Fruit fly (Drosophila melanogaster) whole organism, pupa: ENCODE results near the gene SC35.

ENCODE experiments used
- CG10348 ChIP-seq: fragments of 200-800 bp; sonication (Bioruptor generic); IDR thresholded peaks from 2 replicates; pipeline ENCODE4 v1.3.6; 2022; ENCODE audit warnings: missing biosample characterization, missing genetic modification characterization
- CG12605 ChIP-seq: fragments of 200-800 bp; sonication (Bioruptor generic); IDR thresholded peaks from 2 replicates; pipeline ENCODE4 v1.3.6; 2022; ENCODE audit warnings: missing biosample characterization, missing genetic modification characterization
- CG13204 ChIP-seq: fragments of 200-800 bp; sonication (Bioruptor generic); optimal IDR thresholded peaks from 2 replicates; lab custom pipeline; 2018; ENCODE audit warnings: missing biosample characterization, mild to moderate bottlenecking, missing genetic modification characterization, moderate library complexity
- CG14655 ChIP-seq: fragments of 200-800 bp; sonication (Bioruptor generic); optimal IDR thresholded peaks from 3 replicates; lab custom pipeline; 2017; ENCODE audit warnings: mild to moderate bottlenecking, missing biosample characterization, missing genetic modification reagents, missing genetic modification characterization
- CG15710 ChIP-seq: fragments of 200-800 bp; sonication (Bioruptor generic); optimal IDR thresholded peaks from 2 replicates; lab custom pipeline; 2018; ENCODE audit warnings: missing biosample characterization, mild to moderate bottlenecking, missing genetic modification characterization, moderate library complexity
- CG17806 ChIP-seq: fragments of 200-800 bp; sonication (Bioruptor generic); optimal IDR thresholded peaks from 2 replicates; lab custom pipeline; 2018; ENCODE audit warnings: missing biosample characterization, mild to moderate bottlenecking, missing genetic modification characterization, moderate library complexity
- CG32121 ChIP-seq: fragments of 200-800 bp; sonication (Bioruptor generic); IDR thresholded peaks from 2 replicates; pipeline ENCODE4 v1.3.6; 2022; ENCODE audit warnings: missing biosample characterization, missing genetic modification characterization
- CG34367 ChIP-seq: fragments of 200-800 bp; sonication (Bioruptor generic); optimal IDR thresholded peaks from 2 replicates; lab custom pipeline; 2018; ENCODE audit warnings: missing biosample characterization, mild to moderate bottlenecking, missing genetic modification characterization
- CG4496 ChIP-seq: fragments of 200-800 bp; sonication (Bioruptor generic); IDR thresholded peaks from 3 replicates; pipeline ENCODE4 v1.3.6; 2022; ENCODE audit warnings: missing biosample characterization, missing genetic modification characterization
- CG8159 ChIP-seq: fragments of 200-800 bp; sonication (Bioruptor generic); optimal IDR thresholded peaks from 3 replicates; lab custom pipeline; 2018; ENCODE audit warnings: missing biosample characterization, mild to moderate bottlenecking, missing genetic modification characterization, moderate library complexity
- CG8301 ChIP-seq: fragments of 200-800 bp; sonication (Bioruptor generic); optimal IDR thresholded peaks from 2 replicates; lab custom pipeline; 2018; ENCODE audit warnings: missing biosample characterization, mild to moderate bottlenecking, missing genetic modification characterization
- CG9948 ChIP-seq: fragments of 200-800 bp; sonication (Bioruptor generic); optimal IDR thresholded peaks from 2 replicates; lab custom pipeline; 2018; ENCODE audit warnings: missing biosample characterization, mild to moderate bottlenecking, missing genetic modification characterization, moderate library complexity
- D1 ChIP-seq: fragments of 200-800 bp; sonication (Bioruptor generic); optimal IDR thresholded peaks from 2 replicates; lab custom pipeline; 2018; ENCODE audit warnings: missing biosample characterization, mild to moderate bottlenecking, missing genetic modification characterization, moderate library complexity
- EcR ChIP-seq: fragments of 200-800 bp; sonication (Bioruptor generic); optimal IDR thresholded peaks from 3 replicates; lab custom pipeline; 2019; ENCODE audit warnings: missing biosample characterization, missing genetic modification characterization, mild to moderate bottlenecking, moderate library complexity, missing genetic modification reagents
- Ets98B ChIP-seq: fragments of 200-800 bp; sonication (Bioruptor generic); IDR thresholded peaks from 2 replicates; pipeline ENCODE4 v1.3.6; 2022; ENCODE audit warnings: missing biosample characterization, missing genetic modification characterization
- Pif1A ChIP-seq: fragments of 200-800 bp; sonication (Bioruptor generic); optimal IDR thresholded peaks from 3 replicates; lab custom pipeline; 2016; ENCODE audit warnings: missing biosample characterization, missing genetic modification characterization
- Pif1B ChIP-seq: fragments of 200-800 bp; sonication (Bioruptor generic); optimal IDR thresholded peaks from 3 replicates; lab custom pipeline; 2016; ENCODE audit warnings: missing biosample characterization, missing genetic modification characterization
- Snoo ChIP-seq: fragments of 200-800 bp; sonication (Bioruptor generic); optimal IDR thresholded peaks from 3 replicates; lab custom pipeline; 2017; ENCODE audit warnings: missing biosample characterization, mild to moderate bottlenecking, missing genetic modification characterization, inconsistent platforms
- fd96Ca ChIP-seq: fragments of 200-800 bp; sonication (Bioruptor generic); IDR thresholded peaks from 3 replicates; pipeline ENCODE4 v1.3.6; 2022; ENCODE audit warnings: missing biosample characterization, missing genetic modification characterization
- gl ChIP-seq: fragments of 200-800 bp; sonication (Bioruptor generic); optimal IDR thresholded peaks from 2 replicates; lab custom pipeline; 2018; ENCODE audit warnings: missing biosample characterization, mild to moderate bottlenecking, missing genetic modification characterization
- rn ChIP-seq: fragments of 200-800 bp; sonication (Bioruptor generic); IDR thresholded peaks from 2 replicates; pipeline ENCODE4 v1.3.6; 2022; ENCODE audit warnings: missing biosample characterization, missing genetic modification characterization

Gene SC35

DNA sequence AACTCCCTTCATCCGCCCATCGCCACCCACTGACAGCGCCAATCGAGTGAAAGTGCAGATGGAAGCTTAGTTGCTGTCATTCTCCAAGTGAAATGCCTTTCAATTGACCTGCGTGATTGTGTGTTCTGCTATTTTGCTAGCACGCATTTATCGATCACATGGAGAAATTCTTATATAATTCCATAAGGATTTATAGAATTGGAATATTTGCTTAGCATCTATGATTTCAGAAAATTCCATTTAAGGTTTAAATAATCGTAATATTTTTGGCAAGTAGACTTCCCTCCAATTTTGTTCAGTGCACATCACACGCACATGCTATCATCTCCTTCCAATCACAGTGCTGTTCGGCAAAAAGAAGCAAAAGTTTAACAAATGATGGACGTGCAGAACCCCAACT lies 20.6 kb downstream of the SC35 start:
- no peak for TF ChIP-seq gl
- no peak for TF ChIP-seq CG34367 (tag; lab: Kevin White, UChicago)
- TF ChIP-seq CG10348 (GFP tag; lab: Robert Waterston, UW): no peak
- no peak for TF ChIP-seq EcR (GFP tag; lab: Kevin White, UChicago)
- TF ChIP-seq fd96Ca: no peak
- no peak for TF ChIP-seq CG12605
- no peak for TF ChIP-seq CG17806 (tag; lab: Kevin White, UChicago)
- TF ChIP-seq CG14655 (GFP tag; lab: Kevin White, UChicago): peak; percentile 17
- TF ChIP-seq CG9948 (tag; lab: Kevin White, UChicago): no peak
- no peak for TF ChIP-seq CG32121
- TF ChIP-seq CG4496 (GFP tag; lab: Robert Waterston, UW): no peak
- no peak for TF ChIP-seq Pif1A
- TF ChIP-seq Ets98B: no peak
- no peak for TF ChIP-seq Snoo
- no peak for TF ChIP-seq rn (GFP tag; lab: Robert Waterston, UW)
- TF ChIP-seq CG15710 (tag; lab: Kevin White, UChicago): peak; percentile 1
- no peak for TF ChIP-seq Pif1B (GFP tag; lab: Kevin White, UChicago)
- no peak for TF ChIP-seq CG13204 (GFP tag; lab: Kevin White, UChicago)
- TF ChIP-seq CG8301 (tag; lab: Kevin White, UChicago): peak; percentile 18
- no peak for TF ChIP-seq D1 (tag; lab: Kevin White, UChicago)
- peak; percentile 16 for TF ChIP-seq CG8159 (tag; lab: Kevin White, UChicago)
- TF ChIP-seq, all 21 proteins: peak for 4

DNA sequence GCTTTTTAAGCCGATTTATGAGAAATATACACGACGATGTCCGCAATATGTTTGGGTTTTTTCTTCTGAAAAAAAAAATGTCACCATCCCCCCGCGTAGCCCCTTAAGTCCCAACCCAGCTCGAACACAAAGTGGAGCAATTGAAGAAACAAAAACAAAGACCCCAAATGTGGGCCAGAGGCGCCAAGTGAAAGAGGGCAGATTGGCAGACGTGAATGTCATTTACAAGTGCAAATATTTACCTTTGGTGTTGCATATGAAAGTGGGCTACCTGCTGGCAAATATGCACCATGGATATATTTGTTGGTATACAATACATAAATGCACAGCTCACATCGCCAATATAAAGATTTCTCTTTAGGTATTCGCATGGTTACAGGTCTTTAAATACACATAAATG lies 23.8 kb downstream of the SC35 start:
- TF ChIP-seq CG4496 (GFP tag; lab: Robert Waterston, UW) (0 out of 3 replicates have a peak, but pooled peaks have one; percentile 8), CG12605 (no peak), CG10348 (GFP tag; lab: Robert Waterston, UW) (no peak)

DNA sequence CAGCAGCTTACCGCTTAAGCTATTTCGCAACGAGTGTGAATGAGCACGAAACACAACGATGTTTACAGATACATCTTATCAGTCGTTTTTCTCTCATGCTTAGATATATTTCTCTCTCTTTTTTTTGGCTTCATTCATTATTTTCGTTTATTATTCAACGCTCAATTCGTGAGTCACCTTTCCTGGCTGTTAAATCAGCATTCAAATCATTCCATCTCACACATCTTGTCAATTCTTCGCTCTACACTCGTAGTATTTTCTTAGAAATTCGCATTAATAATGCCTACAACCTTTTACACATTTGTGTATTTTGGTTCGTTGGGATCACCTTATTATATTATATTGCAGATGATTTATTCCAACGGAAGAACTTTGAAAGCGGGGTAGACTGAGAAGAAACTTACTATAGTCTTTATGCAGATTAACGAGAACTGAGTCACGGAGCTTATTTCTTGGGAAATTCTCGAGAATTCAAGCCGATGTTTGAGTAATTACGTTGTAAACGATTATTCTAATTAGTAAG lies 29.8 kb downstream of the SC35 start:
- TF ChIP-seq Ets98B (no peak), Pif1A (no peak), CG10348 (GFP tag; lab: Robert Waterston, UW) (no peak), CG9948 (tag; lab: Kevin White, UChicago) (no peak), CG34367 (tag; lab: Kevin White, UChicago) (no peak), EcR (GFP tag; lab: Kevin White, UChicago) (no peak), CG4496 (GFP tag; lab: Robert Waterston, UW) (no peak), CG8159 (tag; lab: Kevin White, UChicago) (no peak), CG8301 (tag; lab: Kevin White, UChicago) (no peak)

DNA sequence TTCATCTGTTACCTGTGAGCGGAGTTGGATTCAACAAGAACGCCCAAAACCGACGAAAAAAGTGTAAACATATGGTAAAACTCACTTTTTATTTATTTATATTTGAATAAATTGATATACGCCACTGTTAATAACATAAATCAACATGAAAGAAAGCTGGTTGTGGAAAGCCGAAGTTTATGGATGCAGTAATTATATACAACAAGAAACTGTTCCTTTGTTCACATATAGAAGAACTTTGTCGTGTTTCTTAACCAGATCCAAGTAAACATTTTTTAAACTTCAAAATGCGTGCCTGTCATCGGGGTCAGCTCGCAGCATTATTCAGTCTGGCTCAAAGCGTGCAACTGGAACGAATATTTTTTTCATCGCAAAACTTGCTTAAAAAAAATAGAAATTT lies 36.5 kb downstream of the SC35 start, which contains the start of gene Pkd2:
Gene Pkd2, plus strand, starts transcription at position 301 of the 400 bp plus-strand sequence.
- TF ChIP-seq EcR (GFP tag; lab: Kevin White, UChicago): no peak
- TF ChIP-seq CG10348 (GFP tag; lab: Robert Waterston, UW): no peak
- no peak for TF ChIP-seq Pif1B (GFP tag; lab: Kevin White, UChicago)
- no peak for TF ChIP-seq CG17806 (tag; lab: Kevin White, UChicago)
- no peak for TF ChIP-seq rn (GFP tag; lab: Robert Waterston, UW)
- no peak for TF ChIP-seq CG12605
- TF ChIP-seq Pif1A: no peak
- no peak for TF ChIP-seq CG14655 (GFP tag; lab: Kevin White, UChicago)
- TF ChIP-seq CG32121: no peak
- no peak for TF ChIP-seq CG15710 (tag; lab: Kevin White, UChicago)
- no peak for TF ChIP-seq Ets98B
- no peak for TF ChIP-seq fd96Ca

DNA sequence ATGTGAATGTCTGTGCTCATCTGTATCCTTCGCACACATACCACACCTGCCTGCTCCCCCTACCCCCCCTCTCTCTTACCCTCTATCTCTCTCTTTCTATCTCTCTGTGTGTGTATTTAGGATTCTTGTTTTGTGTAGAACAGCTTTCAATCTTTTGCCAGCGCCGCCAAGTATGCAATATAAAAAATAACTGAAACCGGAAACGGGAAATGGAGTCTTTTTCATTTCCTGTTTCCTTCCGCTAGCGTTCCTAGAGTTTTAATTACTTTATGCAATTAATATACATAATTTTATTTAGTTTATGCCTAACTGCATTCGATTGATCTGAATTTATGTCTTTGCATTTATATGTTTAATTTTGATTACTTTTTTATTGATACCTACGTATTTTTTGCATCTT lies 42.1 kb downstream of the SC35 start:
- TF ChIP-seq fd96Ca (no peak), EcR (GFP tag; lab: Kevin White, UChicago) (no peak), CG10348 (GFP tag; lab: Robert Waterston, UW) (no peak), CG12605 (no peak), CG15710 (tag; lab: Kevin White, UChicago) (no peak), CG8159 (tag; lab: Kevin White, UChicago) (no peak), CG17806 (tag; lab: Kevin White, UChicago) (no peak), D1 (tag; lab: Kevin White, UChicago) (no peak), CG14655 (GFP tag; lab: Kevin White, UChicago) (no peak), Snoo (no peak), Ets98B (no peak), CG4496 (GFP tag; lab: Robert Waterston, UW) (no peak), Pif1A (no peak), CG32121 (no peak), CG34367 (tag; lab: Kevin White, UChicago) (no peak)
- TF ChIP-seq, all 21 proteins: peak for 0
